Worm (Caenorhabditis elegans): ENCODE measurements around the gene luc-7L3.

The luc-7L3 gene

ce11 chrII:128929-129328, 31.1 kb upstream of the luc-7L3 start, which contains the start of gene srd-3:
TSS of gene srd-3 (minus strand) at chrII:129029.
- TF ChIP-seq ceh-18 (tag; optimal IDR thresholded peaks at IDR 0.05) = no peak
- no peak for TF ChIP-seq che-1 (tag; optimal IDR thresholded peaks at IDR 0.05)
- no peak for TF ChIP-seq sox-4 (tag; optimal IDR thresholded peaks at IDR 0.05)
- no peak for TF ChIP-seq tbx-2 (tag; optimal IDR thresholded peaks at IDR 0.05)
- no peak for TF ChIP-seq madf-2 (tag; optimal IDR thresholded peaks at IDR 0.05)
- TF ChIP-seq ets-4 (tag; optimal IDR thresholded peaks at IDR 0.05) = no peak
- TF ChIP-seq sdc-2 (tag; optimal IDR thresholded peaks at IDR 0.05) = no peak
- TF ChIP-seq ama-1 (optimal IDR thresholded peaks at IDR 0.05) = no peak
- TF ChIP-seq syd-9 (tag; optimal IDR thresholded peaks at IDR 0.05) = no peak
- TF ChIP-seq fkh-6 (tag; optimal IDR thresholded peaks at IDR 0.05) = no peak
- no peak for TF ChIP-seq pqm-1 (tag; optimal IDR thresholded peaks at IDR 0.05)
- TF ChIP-seq fkh-10 (GFP tag; optimal IDR thresholded peaks at IDR 0.05) = no peak
- no peak for TF ChIP-seq gmeb-2 (tag; optimal IDR thresholded peaks at IDR 0.05)
- no peak for TF ChIP-seq elt-4 (tag; optimal IDR thresholded peaks at IDR 0.05)

ce11 chrII:124904-125303, 27.1 kb upstream of the luc-7L3 start, which contains the start of gene nmur-2:
TSS of gene nmur-2 (minus strand) at chrII:125004.
- TF ChIP-seq hlh-13 (GFP tag; optimal IDR thresholded peaks at IDR 0.05) = no peak
- no peak for TF ChIP-seq pros-1 (tag; optimal IDR thresholded peaks at IDR 0.05)
- no peak for TF ChIP-seq unc-42 (tag; optimal IDR thresholded peaks at IDR 0.05)

- TF ChIP-seq hlh-15 (tag; optimal IDR thresholded peaks at IDR 0.05) = no peak
- TF ChIP-seq elt-2 (tag; optimal IDR thresholded peaks at IDR 0.05) = peak; percentile 40
- no peak for TF ChIP-seq F13H6.1 (tag; optimal IDR thresholded peaks at IDR 0.05)
- peak; percentile 24 for TF ChIP-seq tbx-2 (tag; optimal IDR thresholded peaks at IDR 0.05)
- no peak for TF ChIP-seq dve-1 (tag; optimal IDR thresholded peaks at IDR 0.05)
- TF ChIP-seq ahr-1 (tag; optimal IDR thresholded peaks at IDR 0.05) = no peak
- no peak for TF ChIP-seq eyg-1 (tag; optimal IDR thresholded peaks at IDR 0.05)
- no peak for TF ChIP-seq ceh-31 (tag; optimal IDR thresholded peaks at IDR 0.05)
- no peak for TF ChIP-seq ttx-3 (tag; optimal IDR thresholded peaks at IDR 0.05)
- no peak for TF ChIP-seq hlh-30 (tag; optimal IDR thresholded peaks at IDR 0.05; ENCODE audit: insufficient read depth)
- no peak for TF ChIP-seq che-1 (tag; optimal IDR thresholded peaks at IDR 0.05)
- no peak for TF ChIP-seq ceh-30 (tag; optimal IDR thresholded peaks at IDR 0.05)
- TF ChIP-seq sox-4 (tag; optimal IDR thresholded peaks at IDR 0.05) = no peak
- no peak for TF ChIP-seq ceh-9 (tag; optimal IDR thresholded peaks at IDR 0.05)
These were observed 24.7 kb upstream of the luc-7L3 start for ce11 chrII:122494-122893.

ce11 chrII:122008-122407, 24.2 kb upstream of the luc-7L3 start:
- TF ChIP-seq nhr-11 (tag; optimal IDR thresholded peaks at IDR 0.05) (no peak), fkh-10 (GFP tag; optimal IDR thresholded peaks at IDR 0.05) (no peak), nfya-1 (tag; optimal IDR thresholded peaks at IDR 0.05) (peak; percentile 31), unc-3 (GFP tag; conservative IDR thresholded peaks at IDR 0.05) (no peak), unc-3 (tag; optimal IDR thresholded peaks at IDR 0.05) (no peak), ceh-31 (tag; optimal IDR thresholded peaks at IDR 0.05) (peak; percentile 40)

ce11 chrII:121121-121520, 23.3 kb upstream of the luc-7L3 start, which contains the start of gene K10B4.3:
TSS of gene K10B4.3 (minus strand) at chrII:121221.
- no peak for TF ChIP-seq tbx-2 (tag; optimal IDR thresholded peaks at IDR 0.05)
- TF ChIP-seq K02D7.2 (tag; optimal IDR thresholded peaks at IDR 0.05) = no peak
- no peak for TF ChIP-seq sdc-2 (tag; optimal IDR thresholded peaks at IDR 0.05)
- no peak for TF ChIP-seq T23F11.4 (GFP tag; optimal IDR thresholded peaks at IDR 0.05)
- TF ChIP-seq ahr-1 (tag; optimal IDR thresholded peaks at IDR 0.05) = no peak
- no peak for TF ChIP-seq pag-3 (tag; optimal IDR thresholded peaks at IDR 0.05; ENCODE audit: borderline replicate concordance)
- no peak for TF ChIP-seq ztf-16 (tag; optimal IDR thresholded peaks at IDR 0.05)
- TF ChIP-seq F13H6.1 (tag; optimal IDR thresholded peaks at IDR 0.05) = no peak
- TF ChIP-seq ceh-2 (tag; optimal IDR thresholded peaks at IDR 0.05) = no peak
- no peak for TF ChIP-seq fkh-10 (GFP tag; optimal IDR thresholded peaks at IDR 0.05)
- no peak for TF ChIP-seq syd-9 (tag; optimal IDR thresholded peaks at IDR 0.05)
- TF ChIP-seq dve-1 (tag; optimal IDR thresholded peaks at IDR 0.05) = no peak
- TF ChIP-seq unc-42 (tag; optimal IDR thresholded peaks at IDR 0.05) = no peak
- TF ChIP-seq K09A11.1 (tag; optimal IDR thresholded peaks at IDR 0.05; ENCODE audit: insufficient read depth) = no peak

Data from whole organism, late embryonic.